Fruit fly (Drosophila melanogaster) whole organism, embryonic: ENCODE data around the gene CG2003.

Experiments used
- B-H1 ChIP-seq: fragments of 200-800 bp; sonication (Bioruptor generic); IDR thresholded peaks from 3 replicates; pipeline ENCODE4 v1.3.6; 2022; ENCODE audit warnings: missing biosample characterization, missing genetic modification characterization
- CG10267 ChIP-seq: fragments of 200-800 bp; sonication (Bioruptor generic); optimal IDR thresholded peaks from 2 replicates; lab custom pipeline; 2018; ENCODE audit warnings: missing biosample characterization, mild to moderate bottlenecking, missing genetic modification characterization, moderate library complexity
- CG10366 ChIP-seq: fragments of 200-800 bp; sonication (Bioruptor generic); IDR thresholded peaks from 2 replicates; pipeline ENCODE4 v1.3.6; 2022; ENCODE audit warnings: missing biosample characterization, missing genetic modification characterization
- CG11085 ChIP-seq: fragments of 200-800 bp; sonication (Bioruptor generic); IDR thresholded peaks from 2 replicates; pipeline ENCODE4 v1.3.6; 2022; ENCODE audit warnings: missing biosample characterization, missing genetic modification characterization
- CG12071 ChIP-seq: fragments of 200-800 bp; sonication (Bioruptor generic); optimal IDR thresholded peaks from 3 replicates; lab custom pipeline; 2018; ENCODE audit warnings: missing biosample characterization, mild to moderate bottlenecking, missing genetic modification characterization
- CG12236 ChIP-seq: fragments of 200-800 bp; sonication (Bioruptor generic); optimal IDR thresholded peaks from 2 replicates; lab custom pipeline; 2016; ENCODE audit warnings: missing biosample characterization, missing genetic modification characterization
- CG12744 ChIP-seq: fragments of 200-800 bp; sonication (Bioruptor generic); optimal IDR thresholded peaks from 2 replicates; lab custom pipeline; 2016; ENCODE audit warnings: missing biosample characterization, missing genetic modification characterization
- CG13424 ChIP-seq: fragments of 200-800 bp; sonication (Bioruptor generic); optimal IDR thresholded peaks from 2 replicates; lab custom pipeline; 2019; ENCODE audit warnings: missing biosample characterization, mild to moderate bottlenecking, missing genetic modification characterization, moderate library complexity
- CG14050 ChIP-seq: fragments of 200-800 bp; sonication (Bioruptor generic); IDR thresholded peaks from 3 replicates; pipeline ENCODE4 v1.3.6; 2022; ENCODE audit warnings: missing biosample characterization, missing genetic modification characterization
- CG17359 ChIP-seq: fragments of 200-800 bp; sonication (Bioruptor generic); optimal IDR thresholded peaks from 3 replicates; lab custom pipeline; 2018; ENCODE audit warnings: missing biosample characterization, mild to moderate bottlenecking, missing genetic modification characterization, moderate library complexity
- CG17361 ChIP-seq: fragments of 200-800 bp; sonication (Bioruptor generic); IDR thresholded peaks from 3 replicates; pipeline ENCODE4 v1.3.6; 2022; ENCODE audit warnings: missing biosample characterization, missing genetic modification characterization
- CG17802 ChIP-seq: fragments of 200-800 bp; sonication (Bioruptor generic); optimal IDR thresholded peaks from 2 replicates; lab custom pipeline; 2018; ENCODE audit warnings: missing biosample characterization, mild to moderate bottlenecking, missing genetic modification characterization, moderate library complexity
- CG18599 ChIP-seq: fragments of 200-800 bp; sonication (Bioruptor generic); optimal IDR thresholded peaks from 3 replicates; lab custom pipeline; 2017; ENCODE audit warnings: missing biosample characterization, missing genetic modification characterization, mild to moderate bottlenecking, moderate library complexity, missing genetic modification reagents
- CG31365 ChIP-seq: fragments of 200-800 bp; sonication (Bioruptor generic); optimal IDR thresholded peaks from 2 replicates; lab custom pipeline; 2018; ENCODE audit warnings: missing biosample characterization, mild to moderate bottlenecking, missing genetic modification characterization
- CG31441 ChIP-seq: fragments of 200-800 bp; sonication (Bioruptor generic); IDR thresholded peaks from 2 replicates; pipeline ENCODE4 v1.3.6; 2022; ENCODE audit warnings: missing biosample characterization, missing genetic modification characterization
- CG7928 ChIP-seq: fragments of 200-800 bp; sonication (Bioruptor generic); optimal IDR thresholded peaks from 2 replicates; lab custom pipeline; 2017; ENCODE audit warnings: missing biosample characterization, mild to moderate bottlenecking, missing genetic modification characterization
- CG9437 ChIP-seq: fragments of 200-800 bp; sonication (Bioruptor generic); optimal IDR thresholded peaks from 2 replicates; lab custom pipeline; 2018; ENCODE audit warnings: missing biosample characterization, mild to moderate bottlenecking, missing genetic modification characterization
- CG9817 ChIP-seq: fragments of 200-800 bp; sonication (Bioruptor generic); optimal IDR thresholded peaks from 2 replicates; lab custom pipeline; 2018; ENCODE audit warnings: missing biosample characterization, mild to moderate bottlenecking, missing genetic modification characterization, moderate library complexity
- Fer1 ChIP-seq: fragments of 200-800 bp; sonication (Bioruptor generic); optimal IDR thresholded peaks from 2 replicates; lab custom pipeline; 2017; ENCODE audit warnings: missing biosample characterization, mild to moderate bottlenecking, missing genetic modification characterization
- Gsc ChIP-seq: fragments of 200-800 bp; sonication (Bioruptor generic); IDR thresholded peaks from 2 replicates; pipeline ENCODE4 v1.3.6; 2022; ENCODE audit warnings: missing biosample characterization, missing genetic modification characterization
- HLH54F ChIP-seq: fragments of 200-800 bp; sonication (Bioruptor generic); optimal IDR thresholded peaks from 3 replicates; lab custom pipeline; 2016; ENCODE audit warnings: missing biosample characterization, missing genetic modification characterization
- Hand ChIP-seq: fragments of 200-800 bp; sonication (Bioruptor generic); optimal IDR thresholded peaks from 2 replicates; lab custom pipeline; 2017; ENCODE audit warnings: mild to moderate bottlenecking, missing biosample characterization, missing genetic modification reagents, missing genetic modification characterization
- Hmr ChIP-seq: fragments of 200-800 bp; sonication (Bioruptor generic); optimal IDR thresholded peaks from 3 replicates; lab custom pipeline; 2017; ENCODE audit warnings: mild to moderate bottlenecking, missing biosample characterization, missing genetic modification reagents, missing genetic modification characterization
- Lim3 ChIP-seq: fragments of 200-800 bp; sonication (Bioruptor generic); IDR thresholded peaks from 2 replicates; pipeline ENCODE4 v1.3.6; 2022; ENCODE audit warnings: missing biosample characterization, missing genetic modification characterization
- Lpt ChIP-seq: fragments of >200 bp; optimal IDR thresholded peaks from 2 replicates; lab custom pipeline; 2018; ENCODE audit warnings: missing biosample characterization, missing genetic modification characterization
- Max ChIP-seq: fragments of 200-800 bp; sonication (Bioruptor generic); optimal IDR thresholded peaks from 2 replicates; lab custom pipeline; 2016; ENCODE audit warnings: missing biosample characterization, mild to moderate bottlenecking, missing genetic modification characterization
- Med ChIP-seq: fragments of 200-800 bp; sonication (Bioruptor generic); peaks from one replicate; lab custom pipeline; 2016; ENCODE audit warnings: missing biosample characterization, missing genetic modification characterization, mild to moderate bottlenecking, inconsistent platforms, moderate library complexity
- Ravus ChIP-seq: fragments of 200-800 bp; sonication (Bioruptor generic); IDR thresholded peaks from 2 replicates; pipeline ENCODE4 v1.3.6; 2022; ENCODE audit warnings: missing biosample characterization, missing genetic modification characterization
- Stat92E ChIP-seq, 3 experiments: fragments of >200 bp in 2 of 3; fragments of 200-800 bp in 1 of 3; sonication (Bioruptor generic) in 1 of 3; optimal IDR thresholded peaks; 2 replicates each; lab custom pipeline; 2017 to 2019; ENCODE audit warnings: missing biosample characterization in 3 of 3, missing genetic modification characterization in 3 of 3, mild to moderate bottlenecking in 1 of 3, moderate library complexity in 1 of 3
- Vsx1 ChIP-seq: fragments of 200-800 bp; sonication (Bioruptor generic); optimal IDR thresholded peaks from 2 replicates; lab custom pipeline; 2017; ENCODE audit warnings: missing biosample characterization, mild to moderate bottlenecking, missing genetic modification characterization, missing genetic modification reagents
- caup ChIP-seq: fragments of 200-800 bp; sonication (Bioruptor generic); optimal IDR thresholded peaks from 3 replicates; lab custom pipeline; 2017; ENCODE audit warnings: missing biosample characterization, mild to moderate bottlenecking, missing genetic modification characterization, moderate library complexity; ENCODE audit not compliant: severe bottlenecking
- chif ChIP-seq, 2 experiments: fragments of 200-800 bp; sonication (Bioruptor generic); optimal IDR thresholded peaks; 3 replicates each; lab custom pipeline; 2016; ENCODE audit warnings: missing biosample characterization in 2 of 2, missing genetic modification characterization in 2 of 2
- eve ChIP-seq, 2 experiments: fragments of >200 bp; optimal IDR thresholded peaks; 2 replicates each; lab custom pipeline; 2017; ENCODE audit warnings: missing biosample characterization in 2 of 2, missing genetic modification characterization in 2 of 2
- eyg ChIP-seq: fragments of 200-800 bp; sonication (Bioruptor generic); optimal IDR thresholded peaks from 3 replicates; lab custom pipeline; 2016; ENCODE audit warnings: missing biosample characterization, missing genetic modification characterization
- gem ChIP-seq: fragments of 200-800 bp; sonication (Bioruptor generic); optimal IDR thresholded peaks from 2 replicates; lab custom pipeline; 2019; ENCODE audit warnings: missing biosample characterization, mild to moderate bottlenecking, missing genetic modification characterization, moderate library complexity
- grau ChIP-seq: fragments of 200-800 bp; optimal IDR thresholded peaks from 3 replicates; lab custom pipeline; 2019; ENCODE audit warnings: missing biosample characterization, mild to moderate bottlenecking, missing genetic modification characterization, moderate library complexity
- h ChIP-seq: fragments of >200 bp; optimal IDR thresholded peaks from 2 replicates; lab custom pipeline; 2017
- mirr ChIP-seq: fragments of 200-800 bp; sonication (Bioruptor generic); optimal IDR thresholded peaks from 3 replicates; lab custom pipeline; 2018; ENCODE audit warnings: missing biosample characterization, mild to moderate bottlenecking, missing genetic modification characterization
- peb ChIP-seq: fragments of 200-800 bp; sonication (Bioruptor generic); IDR thresholded peaks from 2 replicates; pipeline ENCODE4 v1.3.6; 2022; ENCODE audit warnings: missing biosample characterization, missing genetic modification characterization
- phol ChIP-seq: fragments of 200-800 bp; sonication (Bioruptor generic); optimal IDR thresholded peaks from 3 replicates; lab custom pipeline; 2018; ENCODE audit warnings: missing biosample characterization, mild to moderate bottlenecking, missing genetic modification characterization, moderate library complexity
- prd ChIP-seq, 3 experiments: fragments of >200 bp in 2 of 3; fragments of 200-800 bp in 1 of 3; sonication (Bioruptor generic) in 1 of 3; optimal IDR thresholded peaks in 2 of 3; IDR thresholded peaks in 1 of 3; 2 replicates in 2 of 3; 3 replicates in 1 of 3; pipeline versions ENCODE4 v1.3.6 to Lab custom; 2017 to 2022; ENCODE audit warnings: missing biosample characterization in 1 of 3, missing genetic modification characterization in 1 of 3
- sc ChIP-seq, 3 experiments: fragments of >200 bp in 2 of 3; fragments of 200-800 bp in 1 of 3; sonication (Bioruptor generic) in 1 of 3; optimal IDR thresholded peaks; 2 replicates in 2 of 3; 3 replicates in 1 of 3; lab custom pipeline; 2017; ENCODE audit warnings: mild to moderate bottlenecking in 1 of 3, missing biosample characterization in 1 of 3, missing genetic modification characterization in 1 of 3, missing genetic modification reagents in 1 of 3
- sd ChIP-seq: fragments of 200-800 bp; sonication (Bioruptor generic); optimal IDR thresholded peaks from 3 replicates; lab custom pipeline; 2018; ENCODE audit warnings: missing biosample characterization, mild to moderate bottlenecking, missing genetic modification characterization, moderate library complexity
- sens ChIP-seq: fragments of 200-800 bp; sonication (Bioruptor generic); peaks from one replicate; lab custom pipeline; 2016; ENCODE audit warnings: missing biosample characterization, missing genetic modification characterization
- sima ChIP-seq: fragments of 200-800 bp; sonication (Bioruptor generic); optimal IDR thresholded peaks from 2 replicates; lab custom pipeline; 2016; ENCODE audit warnings: missing biosample characterization, missing genetic modification characterization
- sisA ChIP-seq: fragments of 200-800 bp; sonication (Bioruptor generic); IDR thresholded peaks from 2 replicates; pipeline ENCODE4 v1.3.6; 2022; ENCODE audit warnings: missing biosample characterization, missing genetic modification characterization
- tna ChIP-seq: fragments of 200-800 bp; sonication (Bioruptor generic); IDR thresholded peaks from 2 replicates; pipeline ENCODE4 v1.3.6; 2022; ENCODE audit warnings: missing biosample characterization, missing genetic modification characterization; ENCODE audit not compliant: partially characterized antibody
- wek ChIP-seq: fragments of 200-800 bp; sonication (Bioruptor generic); optimal IDR thresholded peaks from 3 replicates; lab custom pipeline; 2018; ENCODE audit warnings: missing biosample characterization, mild to moderate bottlenecking, missing genetic modification characterization, moderate library complexity

The CG2003 gene

DNA sequence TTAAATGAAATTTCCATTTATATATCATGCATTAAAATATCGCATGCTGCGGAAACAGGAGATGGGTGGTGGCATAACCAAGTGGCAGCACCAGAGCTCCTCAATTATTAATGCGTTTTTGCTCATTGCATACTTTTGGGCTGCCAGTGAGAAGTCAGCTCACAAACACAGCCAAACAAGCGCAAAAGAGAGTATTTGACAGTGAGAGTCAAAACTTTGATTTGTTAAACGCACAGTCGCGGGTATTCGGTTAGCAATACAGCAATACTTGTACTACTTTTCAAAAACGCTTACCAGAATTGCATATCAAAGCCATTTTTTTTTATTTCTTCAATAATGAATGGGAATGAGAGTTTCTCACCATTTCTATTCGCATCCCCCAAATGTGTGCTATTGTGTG, 32.2 kb upstream of the CG2003 start (continued):
- no peak for TF ChIP-seq prd (optimal IDR thresholded peaks at IDR 0.05; lab: Kevin White, UChicago)
- TF ChIP-seq prd (GFP tag; IDR thresholded peaks at IDR 0.05; lab: Robert Waterston, UW): no peak
- TF ChIP-seq eve (GFP tag; optimal IDR thresholded peaks at IDR 0.05; lab: Kevin White, UChicago): peak in 1 of 2 experiments; percentile 56
- TF ChIP-seq sc (optimal IDR thresholded peaks at IDR 0.05; lab: Kevin White, UChicago): no peak
- TF ChIP-seq sc (GFP tag; optimal IDR thresholded peaks at IDR 0.05; lab: Kevin White, UChicago): no peak
- no peak for TF ChIP-seq Vsx1 (GFP tag; lab: Kevin White, UChicago)
- peak in 1 of 2 experiments; percentile 11 for TF ChIP-seq chif (GFP tag; optimal IDR thresholded peaks at IDR 0.05; lab: Kevin White, UChicago)
- no peak for TF ChIP-seq CG31365 (tag; lab: Kevin White, UChicago)
- no peak for TF ChIP-seq CG7928 (GFP tag; lab: Kevin White, UChicago)
- no peak for TF ChIP-seq Max (GFP tag; lab: Kevin White, UChicago)
- TF ChIP-seq CG11085 (GFP tag; lab: Robert Waterston, UW): no peak
- no peak for TF ChIP-seq CG14050 (GFP tag; lab: Robert Waterston, UW)
- TF ChIP-seq CG12236 (GFP tag; lab: Kevin White, UChicago): no peak
- no peak for TF ChIP-seq CG12071 (GFP tag; lab: Kevin White, UChicago)
- no peak for TF ChIP-seq tna (GFP tag; lab: Robert Waterston, UW)
- TF ChIP-seq Lim3: no peak
- TF ChIP-seq sima (GFP tag; lab: Kevin White, UChicago): no peak
- TF ChIP-seq CG10366 (GFP tag; lab: Robert Waterston, UW): no peak
- TF ChIP-seq Hmr (GFP tag; lab: Kevin White, UChicago): no peak
- no peak for TF ChIP-seq CG10267 (tag; lab: Kevin White, UChicago)

DNA sequence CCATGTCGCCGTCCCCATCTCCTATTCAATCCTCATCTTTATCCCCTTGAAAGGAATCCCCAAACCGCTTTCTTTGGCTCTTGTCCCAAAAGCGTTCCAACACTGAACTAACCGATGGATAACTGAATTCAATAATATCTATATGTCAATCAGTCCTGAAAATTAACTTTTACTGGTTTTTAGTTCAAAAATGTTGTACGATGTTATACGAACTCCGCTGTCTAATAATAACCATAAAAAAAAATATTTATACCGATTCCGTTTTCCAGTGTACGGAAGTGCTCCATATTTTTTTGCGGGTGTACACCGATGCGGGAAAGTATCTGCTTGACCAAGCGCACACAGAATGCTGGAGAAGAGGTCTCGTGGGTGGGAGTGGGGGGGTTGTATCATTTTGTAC, 28.5 kb upstream of the CG2003 start:
- TF ChIP-seq CG31365 (tag; lab: Kevin White, UChicago): no peak
- TF ChIP-seq Ravus (GFP tag; lab: Robert Waterston, UW): no peak
- peak; percentile 27 for TF ChIP-seq Fer1 (GFP tag; lab: Kevin White, UChicago)
- no peak for TF ChIP-seq Hand (GFP tag; lab: Kevin White, UChicago)
- no peak for TF ChIP-seq CG9437
- no peak for TF ChIP-seq Gsc (GFP tag; lab: Robert Waterston, UW)
- peak; percentile 19 for TF ChIP-seq CG13424
- TF ChIP-seq CG17361 (GFP tag; lab: Robert Waterston, UW): 0 out of 3 replicates have a peak, but pooled peaks have one; percentile 14
- no peak for TF ChIP-seq CG14050 (GFP tag; lab: Robert Waterston, UW)
- TF ChIP-seq CG9817 (tag; lab: Kevin White, UChicago): peak; percentile 21
- no peak for TF ChIP-seq Lpt (GFP tag; lab: Kevin White, UChicago)
- 0 out of 2 replicates have a peak, but pooled peaks have one; percentile 22 for TF ChIP-seq CG31441 (GFP tag; lab: Robert Waterston, UW)
- peak; percentile 75 for TF ChIP-seq sens (GFP tag; lab: Kevin White, UChicago)
- no peak for TF ChIP-seq sd (tag; lab: Kevin White, UChicago)
- no peak for TF ChIP-seq wek
- TF ChIP-seq eyg: no peak
- TF ChIP-seq CG18599 (GFP tag; lab: Kevin White, UChicago): peak; percentile 73
- no peak for TF ChIP-seq mirr (GFP tag; lab: Kevin White, UChicago)
- TF ChIP-seq gem: peak; percentile 56
- TF ChIP-seq peb (GFP tag; lab: Robert Waterston, UW): no peak
- peak; percentile 6 for TF ChIP-seq grau (tag; lab: Kevin White, UChicago)
- peak; percentile 39 for TF ChIP-seq sisA (GFP tag; lab: Robert Waterston, UW)
- no peak for TF ChIP-seq caup (GFP tag; lab: Kevin White, UChicago)
- TF ChIP-seq Stat92E (GFP tag; optimal IDR thresholded peaks at IDR 0.05; lab: Kevin White, UChicago): no peak
- no peak for TF ChIP-seq B-H1 (GFP tag; lab: Robert Waterston, UW)
- TF ChIP-seq CG17802 (tag; lab: Kevin White, UChicago): no peak
- peak; percentile 7 for TF ChIP-seq CG17359 (tag; lab: Kevin White, UChicago)
- TF ChIP-seq HLH54F (GFP tag; lab: Kevin White, UChicago): no peak
- peak; percentile 78 for TF ChIP-seq Med (GFP tag; lab: Kevin White, UChicago)
- TF ChIP-seq CG12744 (GFP tag; lab: Kevin White, UChicago): no peak
- TF ChIP-seq phol (tag; lab: Kevin White, UChicago): peak; percentile 12
- TF ChIP-seq chif (GFP tag; optimal IDR thresholded peaks at IDR 0.05; lab: Kevin White, UChicago): peak in 1 of 2 experiments; percentile 10
- TF ChIP-seq h: no peak
